Fruit fly (Drosophila melanogaster): ENCODE data around the gene CG15741.

The CG15741 gene

DNA sequence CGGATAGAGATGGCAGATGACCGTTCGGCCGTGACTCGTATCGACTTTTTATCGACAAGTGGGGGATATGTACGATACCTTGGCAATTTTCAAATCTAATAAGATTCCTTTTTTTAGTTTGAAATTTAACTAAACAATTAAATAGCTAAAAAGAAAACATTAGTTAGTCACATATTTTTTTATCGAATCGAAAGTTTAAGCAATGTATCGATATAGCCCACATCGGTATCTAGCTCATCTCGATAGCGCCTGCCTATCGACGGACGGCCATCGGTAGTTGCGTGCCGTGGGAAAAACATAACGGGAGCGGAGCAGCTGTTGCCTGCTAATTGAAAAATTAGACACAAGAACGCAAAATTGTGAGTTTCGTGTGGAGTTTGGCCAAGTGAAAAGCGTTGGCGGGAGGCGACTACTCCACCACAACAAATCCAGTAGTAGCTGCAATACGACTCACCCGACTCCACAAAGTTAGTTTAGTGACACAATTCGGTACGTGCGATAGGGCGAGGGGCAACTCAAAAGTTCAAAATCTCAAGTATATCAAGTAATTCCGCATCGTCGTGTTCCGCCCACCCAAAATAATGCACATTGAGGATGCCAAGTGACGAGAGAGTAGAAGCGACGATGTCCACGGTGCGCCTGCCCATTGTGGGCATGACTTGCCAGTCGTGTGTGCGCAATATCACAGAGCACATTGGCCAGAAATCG, 17.1 kb upstream of the CG15741 start, which contains the start of the genes CG10347 and ATP7:
Gene CG10347, minus strand, starts transcription at position 174 of the 708 bp plus-strand sequence.
Gene ATP7, plus strand, starts transcription at position 265 of the 708 bp plus-strand sequence.
- TF ChIP-seq CG17801 (GFP tag; optimal IDR thresholded peaks at IDR 0.05; ENCODE audit: partially characterized antibody), result peak; percentile 69

DNA sequence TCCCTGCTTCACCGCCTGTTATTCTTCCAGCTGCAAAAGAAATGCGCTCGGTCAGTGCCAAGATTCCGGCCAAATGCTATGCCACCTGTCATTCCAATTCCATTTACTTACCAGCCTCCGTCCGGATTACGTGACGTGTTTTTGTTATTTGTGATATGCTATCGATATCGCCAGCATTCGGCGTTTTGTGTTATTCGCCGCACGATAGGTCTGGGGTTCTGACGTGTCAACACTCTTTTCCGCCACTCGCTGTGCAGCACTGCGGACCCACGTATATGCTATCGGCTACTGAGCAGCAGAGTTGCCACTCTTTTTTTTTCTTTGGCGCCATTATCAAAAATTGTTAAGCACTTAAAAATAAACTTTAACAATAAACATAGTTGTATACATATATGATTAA, 14.5 kb upstream of the CG15741 start, which contains the start of gene p24-1:
Gene p24-1, minus strand, starts transcription at position 221 of the 400 bp plus-strand sequence.
- TF ChIP-seq CG17801 (GFP tag; optimal IDR thresholded peaks at IDR 0.05; ENCODE audit: partially characterized antibody), result peak; percentile 66

DNA sequence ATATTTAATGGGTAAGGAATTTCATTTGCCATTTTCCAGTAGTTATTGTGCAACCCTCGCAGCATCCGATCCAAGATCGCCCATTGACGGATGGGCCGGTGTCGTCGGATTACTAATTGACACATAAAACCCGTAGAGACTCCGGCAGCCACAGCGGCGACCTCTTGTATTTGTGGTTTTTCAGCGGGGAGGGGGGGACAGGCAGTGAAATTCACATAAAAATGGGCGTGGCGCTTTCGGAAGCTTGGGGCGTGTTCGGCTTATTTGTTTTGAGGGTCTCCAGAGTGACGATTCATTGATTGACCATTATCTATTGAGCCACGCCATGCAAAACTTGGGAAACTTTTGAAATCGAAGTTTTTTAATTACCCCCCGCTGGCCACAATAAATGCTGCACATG, 11.4 kb upstream of the CG15741 start:
- TF ChIP-seq CG17801 (GFP tag; optimal IDR thresholded peaks at IDR 0.05; ENCODE audit: partially characterized antibody), result no peak

DNA sequence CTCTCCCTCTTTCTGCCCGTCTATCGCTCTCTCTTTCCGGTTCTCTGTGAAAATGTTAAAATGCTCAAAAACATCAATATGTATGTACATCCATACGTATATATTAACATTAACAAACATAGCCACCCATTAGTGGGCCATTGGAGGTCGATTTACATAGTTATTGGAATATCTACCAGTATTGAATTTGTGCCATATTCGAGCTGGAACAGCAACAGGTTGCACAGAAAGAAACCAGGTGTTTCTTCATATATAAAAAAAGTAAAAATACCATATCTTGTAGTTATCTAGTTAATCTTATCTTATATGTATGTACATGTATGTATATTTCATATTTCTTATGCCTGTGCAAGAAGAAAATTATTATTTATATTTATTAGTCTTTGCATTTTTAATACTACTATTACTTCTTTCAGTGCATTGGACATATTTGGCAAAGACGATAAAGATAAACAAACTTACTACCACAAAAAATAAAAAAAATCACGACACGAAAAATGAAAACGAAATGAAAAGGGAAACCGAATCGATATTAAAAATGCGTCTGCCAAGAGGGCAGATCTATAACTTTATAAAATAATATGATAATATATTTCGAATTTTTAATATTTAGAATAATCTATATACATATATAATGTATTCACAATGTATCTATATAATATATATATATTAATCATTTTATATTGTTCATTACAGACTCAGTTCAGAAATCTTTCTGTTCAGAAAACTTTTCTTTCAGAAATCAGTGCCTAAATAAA, 10.9 kb upstream of the CG15741 start:
- no peak for TF ChIP-seq CG17801 (GFP tag; optimal IDR thresholded peaks at IDR 0.05; ENCODE audit: partially characterized antibody)

DNA sequence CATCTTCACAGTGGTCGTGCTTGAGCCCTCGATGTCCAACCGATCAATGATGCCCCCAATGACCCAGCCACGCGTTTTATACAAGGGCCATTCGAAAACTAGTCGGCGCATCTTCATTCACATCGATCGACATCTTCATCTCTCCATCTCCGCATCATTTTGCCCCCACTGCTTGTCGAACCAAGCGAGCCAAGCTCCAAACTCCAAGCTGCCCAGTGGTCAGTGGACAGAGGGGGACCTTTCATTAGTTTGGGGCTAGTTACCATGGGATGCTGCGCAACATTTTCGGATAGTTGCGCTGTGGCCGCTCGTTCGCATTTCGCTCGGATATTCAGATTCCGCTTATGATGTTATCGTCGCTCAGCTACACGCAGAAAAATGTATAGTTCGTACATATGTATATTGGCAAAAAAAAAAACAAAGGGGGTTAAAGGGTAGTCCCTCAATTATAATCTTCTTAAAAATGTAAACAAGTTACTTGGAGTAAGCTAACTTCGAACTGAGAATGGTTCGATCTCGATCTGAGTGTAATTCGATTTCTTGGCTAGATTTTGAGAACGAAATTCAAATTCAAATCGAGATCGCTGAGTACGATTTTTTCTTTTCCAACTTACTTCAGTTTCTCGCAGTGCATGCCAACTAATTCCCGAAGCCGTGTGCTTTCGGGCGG, 8.4 kb upstream of the CG15741 start, which contains the start of gene CG15740:
Gene CG15740, minus strand, starts transcription at position 51 of the 670 bp plus-strand sequence.
- TF ChIP-seq CG17801 (GFP tag; optimal IDR thresholded peaks at IDR 0.05; ENCODE audit: partially characterized antibody), result no peak

DNA sequence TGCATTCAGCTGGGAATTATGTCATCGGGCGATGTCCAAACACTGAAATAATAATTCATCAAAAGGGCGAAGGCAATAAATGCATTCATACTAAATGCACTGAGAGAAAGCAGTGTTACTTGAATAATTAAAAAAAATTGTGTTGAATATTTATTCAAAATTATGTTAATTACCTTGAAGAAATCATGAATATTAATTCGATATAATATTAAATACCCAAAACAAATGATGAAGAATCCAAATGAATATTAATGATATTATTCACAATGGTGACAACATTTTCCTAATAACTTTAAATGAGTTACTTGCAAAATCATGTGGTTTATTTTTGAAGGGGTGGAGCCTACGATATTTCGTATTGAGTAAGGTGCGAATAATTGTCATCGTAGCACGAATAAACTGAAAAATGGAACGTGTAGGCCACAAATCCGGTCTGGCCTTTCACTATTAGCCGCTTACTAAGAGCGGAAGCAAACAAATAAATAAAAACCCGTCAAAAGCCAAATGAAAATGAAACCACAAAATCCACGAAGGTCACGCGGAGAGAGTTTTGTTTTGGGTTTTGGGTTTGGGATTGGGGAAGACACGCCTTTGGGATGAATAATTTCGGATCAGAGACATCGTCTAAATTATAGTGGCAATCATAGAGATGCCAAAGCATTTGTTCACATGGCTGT, 4.0 kb upstream of the CG15741 start:
- TF ChIP-seq CG17801 (GFP tag; optimal IDR thresholded peaks at IDR 0.05; ENCODE audit: partially characterized antibody), result no peak

DNA sequence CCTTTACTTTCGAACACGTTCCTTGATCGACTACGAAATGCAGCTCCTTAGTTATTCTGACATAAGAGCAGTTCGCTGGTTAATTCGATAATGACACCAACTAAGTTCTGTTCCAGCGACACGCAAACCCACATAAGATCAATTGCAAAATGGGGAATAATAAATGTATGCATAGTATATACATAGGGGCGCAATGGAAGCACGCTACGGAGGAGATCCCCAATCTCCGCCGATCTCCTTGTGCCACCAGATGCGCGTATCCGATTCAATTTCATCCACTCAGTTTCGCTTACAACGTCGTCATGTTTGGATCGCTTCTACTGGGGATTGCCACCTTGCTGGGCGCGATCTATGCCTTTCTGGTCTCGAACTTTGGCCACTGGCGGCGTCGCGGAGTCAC, 1.5 kb upstream of the CG15741 start, which contains the start of gene Cyp28c1:
Gene Cyp28c1, plus strand, starts transcription at position 301 of the 400 bp plus-strand sequence.
- TF ChIP-seq CG17801 (GFP tag; optimal IDR thresholded peaks at IDR 0.05; ENCODE audit: partially characterized antibody), result no peak

DNA sequence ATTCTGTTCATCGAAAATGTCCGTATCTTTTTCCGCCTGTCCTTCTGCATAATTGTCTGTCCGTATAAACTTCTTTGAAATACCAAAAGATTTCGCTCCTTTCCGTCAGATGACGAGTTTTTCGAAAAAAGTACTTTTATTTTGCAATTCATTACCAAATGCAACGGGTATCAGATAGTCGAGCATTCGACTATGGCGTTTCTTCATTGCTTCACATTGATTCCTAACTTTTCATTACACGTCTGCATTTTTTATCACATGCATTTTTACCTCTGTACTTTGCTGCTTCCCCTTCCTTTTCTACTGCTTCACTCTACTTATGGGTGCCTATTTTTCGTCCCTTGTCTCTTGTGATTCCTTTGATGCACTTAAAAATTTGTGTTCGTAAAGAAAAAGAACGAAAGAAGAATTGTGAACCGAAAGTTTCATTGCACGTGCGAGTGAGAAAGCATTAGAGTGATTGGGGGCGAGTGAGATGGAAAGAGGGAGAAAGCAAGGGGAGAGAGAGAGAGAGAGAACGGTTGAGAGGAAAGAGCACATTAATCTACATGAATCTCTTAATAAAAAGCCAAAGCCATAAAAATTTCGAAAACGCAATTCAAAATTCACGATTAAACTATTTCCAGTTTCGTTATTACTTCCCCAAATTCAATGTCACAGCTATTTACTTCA, 9.4 kb downstream of the CG15741 start:
- TF ChIP-seq CG17801 (GFP tag; optimal IDR thresholded peaks at IDR 0.05; ENCODE audit: partially characterized antibody), result no peak

DNA sequence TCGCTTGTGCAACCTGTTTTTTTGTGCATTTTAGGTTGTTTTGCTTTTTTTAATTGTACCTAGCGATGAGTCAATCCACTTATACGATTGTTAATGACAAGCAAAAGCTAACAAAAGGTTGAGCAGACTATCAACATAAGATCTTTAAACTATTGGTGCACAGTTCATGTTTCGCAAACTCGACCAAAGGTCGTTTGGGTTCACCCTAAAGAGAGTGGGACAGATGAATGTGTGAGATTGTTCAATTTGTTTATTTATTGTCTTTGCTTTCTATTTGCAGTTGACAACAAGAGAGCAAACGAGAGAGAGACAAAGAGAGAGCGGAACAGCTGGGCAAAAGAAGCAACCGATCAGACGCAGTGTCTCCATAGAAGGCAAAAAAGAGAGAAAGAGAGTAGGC, 14.8 kb downstream of the CG15741 start:
- peak; percentile 83 for TF ChIP-seq CG17801 (GFP tag; optimal IDR thresholded peaks at IDR 0.05; ENCODE audit: partially characterized antibody)

DNA sequence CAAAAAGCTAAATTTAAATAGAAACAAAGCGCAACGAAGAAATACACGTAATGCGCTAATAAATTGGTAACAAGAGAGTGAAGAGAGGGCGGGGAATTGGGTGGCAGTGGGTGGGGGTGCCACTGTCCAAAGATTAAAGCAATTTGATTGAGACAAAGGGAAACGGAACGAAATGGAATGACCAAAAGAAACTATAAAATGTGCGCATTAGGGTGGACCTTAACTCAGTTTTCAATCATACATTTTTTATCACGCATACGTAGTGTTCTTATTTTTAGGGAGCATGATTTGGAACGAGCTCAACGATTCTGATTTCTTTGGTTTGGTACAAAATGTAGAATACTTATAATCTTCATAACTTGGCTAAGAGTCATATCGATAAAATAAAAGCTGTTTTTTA, 15.9 kb downstream of the CG15741 start:
- peak; percentile 31 for TF ChIP-seq CG17801 (GFP tag; optimal IDR thresholded peaks at IDR 0.05; ENCODE audit: partially characterized antibody)

DNA sequence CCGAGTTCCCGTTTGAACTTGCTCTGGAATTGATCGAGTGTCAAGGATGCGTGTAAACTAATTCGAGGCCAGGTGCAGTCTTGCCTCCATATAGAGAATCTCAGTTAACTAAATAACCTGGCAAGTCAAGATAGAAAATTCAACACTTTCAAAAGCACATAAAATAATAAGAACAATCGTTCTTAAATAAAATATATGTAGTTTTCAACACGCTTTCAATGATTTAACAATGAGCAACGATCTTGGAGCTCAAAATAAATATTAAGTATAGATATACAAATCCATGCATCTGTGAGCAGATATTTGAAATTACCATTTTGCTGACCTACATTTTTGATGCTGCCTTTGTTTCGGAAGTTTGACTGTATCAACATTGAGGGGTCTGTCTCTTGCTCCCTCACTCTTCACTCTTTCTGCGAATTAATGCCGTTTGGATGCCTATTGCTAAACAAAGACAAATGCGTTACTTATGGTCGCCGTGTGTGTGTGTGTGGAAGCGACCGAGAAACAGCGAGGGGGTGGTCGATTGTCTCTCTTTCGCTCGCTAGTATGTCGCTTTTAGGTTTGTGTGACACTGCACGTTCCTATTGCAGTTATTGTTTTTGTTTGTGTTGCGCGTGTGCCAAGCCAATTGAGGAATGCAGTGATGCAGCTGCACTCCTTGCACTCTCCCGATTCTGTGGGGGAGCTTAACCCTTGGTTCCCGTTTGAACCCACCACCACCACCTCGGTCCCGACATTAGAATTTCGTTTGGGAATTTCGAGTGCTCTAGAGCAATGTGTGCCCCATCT, 17.3 kb downstream of the CG15741 start:
- TF ChIP-seq CG17801 (GFP tag; optimal IDR thresholded peaks at IDR 0.05; ENCODE audit: partially characterized antibody), result peak; percentile 83

DNA sequence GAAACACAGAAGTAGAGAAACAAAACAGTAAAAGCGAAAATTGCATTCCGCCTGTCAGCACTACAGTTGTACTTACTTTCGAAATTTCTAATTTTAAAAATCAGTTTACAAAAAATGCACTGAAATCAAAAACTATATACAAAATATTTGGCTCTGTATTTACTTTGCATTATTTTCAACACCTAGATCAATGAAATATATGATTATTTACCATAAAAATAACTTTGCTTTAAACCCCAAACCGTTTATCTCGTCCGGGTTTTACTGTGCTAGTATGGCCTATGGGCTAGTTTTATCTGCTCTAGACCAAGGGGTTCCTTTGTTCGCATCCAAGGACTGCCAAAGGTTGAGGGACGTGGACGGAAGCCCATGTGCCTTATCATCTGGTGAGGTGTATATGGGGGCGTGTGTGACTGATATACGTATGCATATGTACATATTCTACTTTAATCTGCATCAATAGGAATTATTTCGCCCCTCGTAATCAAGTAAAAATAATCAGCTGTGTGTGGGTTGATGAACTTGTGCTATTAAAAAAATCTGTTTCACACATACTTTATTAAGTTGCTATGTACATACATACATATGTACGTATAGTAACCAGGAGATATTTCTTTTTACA, 18.5 kb downstream of the CG15741 start:
- TF ChIP-seq CG17801 (GFP tag; optimal IDR thresholded peaks at IDR 0.05; ENCODE audit: partially characterized antibody), result no peak

DNA sequence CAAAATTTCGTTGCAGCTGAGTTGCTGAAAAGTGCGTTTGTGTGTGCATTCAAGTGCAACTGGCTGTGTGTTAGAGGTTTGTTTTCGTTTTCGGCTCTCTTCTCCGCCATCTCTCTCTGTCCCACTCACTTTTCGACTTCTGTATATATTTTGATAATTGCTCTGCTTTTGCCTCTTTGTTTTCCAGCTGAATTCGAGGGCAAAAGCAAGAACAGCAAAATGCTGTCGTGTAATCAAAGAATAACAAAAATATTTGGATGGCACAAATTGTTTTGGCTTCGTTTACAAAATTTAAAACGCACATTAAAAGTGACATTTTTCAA, 19.1 kb downstream of the CG15741 start:
- no peak for TF ChIP-seq CG17801 (GFP tag; optimal IDR thresholded peaks at IDR 0.05; ENCODE audit: partially characterized antibody)
